Fruit fly (Drosophila melanogaster) whole organism, embryonic: Measurements from ENCODE around the gene CG31548.
A peak's percentile ranks its signal among the peaks of the same experiment; 100 is the strongest.

Source experiments
- Ada2b ChIP-seq: fragments of 200-800 bp; sonication (Bioruptor generic); IDR thresholded peaks from 2 replicates; pipeline ENCODE4 v1.3.6; 2022; ENCODE audit warnings: missing biosample characterization, missing genetic modification characterization
- Atf-2 ChIP-seq: fragments of 200-800 bp; sonication (Bioruptor generic); optimal IDR thresholded peaks from 2 replicates; lab custom pipeline; 2016; ENCODE audit warnings: missing biosample characterization, missing genetic modification characterization
- B-H1 ChIP-seq: fragments of 200-800 bp; sonication (Bioruptor generic); IDR thresholded peaks from 3 replicates; pipeline ENCODE4 v1.3.6; 2022; ENCODE audit warnings: missing biosample characterization, missing genetic modification characterization
- CG10274 ChIP-seq: fragments of 200-800 bp; sonication (Bioruptor generic); optimal IDR thresholded peaks from 3 replicates; lab custom pipeline; 2017; ENCODE audit warnings: missing biosample characterization, mild to moderate bottlenecking, missing genetic modification characterization
- CG10543 ChIP-seq: fragments of 200-800 bp; sonication (Bioruptor generic); optimal IDR thresholded peaks from 3 replicates; lab custom pipeline; 2017; ENCODE audit warnings: missing biosample characterization, mild to moderate bottlenecking, missing genetic modification characterization, moderate library complexity
- CG10979 ChIP-seq: fragments of 200-800 bp; sonication (Bioruptor generic); optimal IDR thresholded peaks from 2 replicates; lab custom pipeline; 2018; ENCODE audit warnings: missing biosample characterization, mild to moderate bottlenecking, missing genetic modification characterization, moderate library complexity
- CG12155 ChIP-seq: fragments of 200-800 bp; sonication (Bioruptor generic); optimal IDR thresholded peaks from 3 replicates; lab custom pipeline; 2016; ENCODE audit warnings: missing biosample characterization, missing genetic modification characterization
- CG12391 ChIP-seq: fragments of 200-800 bp; sonication (Bioruptor generic); optimal IDR thresholded peaks from 3 replicates; lab custom pipeline; 2018; ENCODE audit warnings: missing biosample characterization, mild to moderate bottlenecking, missing genetic modification characterization, moderate library complexity
- CG15011 ChIP-seq: fragments of 200-800 bp; sonication (Bioruptor generic); optimal IDR thresholded peaks from 3 replicates; lab custom pipeline; 2018; ENCODE audit warnings: missing biosample characterization, mild to moderate bottlenecking, missing genetic modification characterization
- CG15601 ChIP-seq: fragments of 200-800 bp; sonication (Bioruptor generic); optimal IDR thresholded peaks from 3 replicates; lab custom pipeline; 2019; ENCODE audit warnings: missing biosample characterization, mild to moderate bottlenecking, missing genetic modification characterization, moderate library complexity
- CG16815 ChIP-seq: fragments of 200-800 bp; sonication (Bioruptor generic); optimal IDR thresholded peaks from 3 replicates; lab custom pipeline; 2017; ENCODE audit warnings: missing biosample characterization, mild to moderate bottlenecking, missing genetic modification characterization
- CG16863 ChIP-seq: fragments of 200-800 bp; sonication (Bioruptor generic); optimal IDR thresholded peaks from 3 replicates; lab custom pipeline; 2016; ENCODE audit warnings: missing biosample characterization, missing genetic modification characterization
- CG18262 ChIP-seq: fragments of 200-800 bp; optimal IDR thresholded peaks from 3 replicates; lab custom pipeline; 2019; ENCODE audit warnings: missing biosample characterization, mild to moderate bottlenecking, missing genetic modification characterization, moderate library complexity
- CG2202 ChIP-seq: fragments of 200-800 bp; sonication (Bioruptor generic); optimal IDR thresholded peaks from 2 replicates; lab custom pipeline; 2018; ENCODE audit warnings: missing biosample characterization, mild to moderate bottlenecking, missing genetic modification characterization
- CG34376 ChIP-seq: fragments of 200-800 bp; sonication (Bioruptor generic); optimal IDR thresholded peaks from 2 replicates; lab custom pipeline; 2018; ENCODE audit warnings: missing biosample characterization, mild to moderate bottlenecking, missing genetic modification characterization
- CG3838 ChIP-seq: fragments of 200-800 bp; sonication (Bioruptor generic); optimal IDR thresholded peaks from 3 replicates; lab custom pipeline; 2016; ENCODE audit warnings: missing biosample characterization, missing genetic modification characterization
- CG4854 ChIP-seq: fragments of 200-800 bp; sonication (Bioruptor generic); optimal IDR thresholded peaks from 2 replicates; lab custom pipeline; 2016; ENCODE audit warnings: missing biosample characterization, missing genetic modification characterization, inconsistent platforms
- CG7556 ChIP-seq: fragments of 200-800 bp; sonication (Bioruptor generic); optimal IDR thresholded peaks from 2 replicates; lab custom pipeline; 2017; ENCODE audit warnings: missing biosample characterization, mild to moderate bottlenecking, missing genetic modification characterization
- CG7786 ChIP-seq: fragments of 200-800 bp; sonication (Bioruptor generic); optimal IDR thresholded peaks from 2 replicates; lab custom pipeline; 2016; ENCODE audit warnings: missing biosample characterization, missing genetic modification characterization
- CTCF ChIP-seq: fragments of 200-800 bp; sonication (Bioruptor generic); optimal IDR thresholded peaks from 2 replicates; lab custom pipeline; 2017; ENCODE audit warnings: missing biosample characterization, mild to moderate bottlenecking, missing genetic modification characterization, moderate library complexity
- D19A ChIP-seq: fragments of 200-800 bp; optimal IDR thresholded peaks from 3 replicates; lab custom pipeline; 2019; ENCODE audit warnings: missing biosample characterization, mild to moderate bottlenecking, missing genetic modification characterization, moderate library complexity
- Dbx ChIP-seq: fragments of 200-800 bp; sonication (Bioruptor generic); IDR thresholded peaks from 3 replicates; pipeline ENCODE4 v1.3.6; 2022; ENCODE audit warnings: missing biosample characterization, missing genetic modification characterization
- Fer1 ChIP-seq: fragments of 200-800 bp; sonication (Bioruptor generic); optimal IDR thresholded peaks from 2 replicates; lab custom pipeline; 2017; ENCODE audit warnings: missing biosample characterization, mild to moderate bottlenecking, missing genetic modification characterization
- H15 ChIP-seq: fragments of 200-800 bp; sonication (Bioruptor generic); IDR thresholded peaks from 3 replicates; pipeline ENCODE4 v1.3.6; 2022; ENCODE audit warnings: missing biosample characterization, missing genetic modification characterization
- Lhr ChIP-seq: fragments of 200-800 bp; sonication (Bioruptor generic); optimal IDR thresholded peaks from 3 replicates; lab custom pipeline; 2017; ENCODE audit warnings: mild to moderate bottlenecking, missing biosample characterization, missing genetic modification reagents, missing genetic modification characterization
- PHDP ChIP-seq: fragments of 200-800 bp; sonication (Bioruptor generic); optimal IDR thresholded peaks from 3 replicates; lab custom pipeline; 2018; ENCODE audit warnings: missing biosample characterization, mild to moderate bottlenecking, missing genetic modification characterization, moderate library complexity
- Poxn ChIP-seq: fragments of 200-800 bp; sonication (Bioruptor generic); IDR thresholded peaks from 2 replicates; pipeline ENCODE4 v1.3.6; 2022; ENCODE audit warnings: missing biosample characterization, missing genetic modification characterization
- Scr ChIP-seq: fragments of 200-800 bp; sonication (Bioruptor generic); IDR thresholded peaks from 2 replicates; pipeline ENCODE4 v1.3.6; 2022; ENCODE audit warnings: missing biosample characterization, missing genetic modification characterization; ENCODE audit not compliant: partially characterized antibody
- al ChIP-seq: fragments of 200-800 bp; sonication (Bioruptor generic); IDR thresholded peaks from 2 replicates; pipeline ENCODE4 v1.3.6; 2022; ENCODE audit warnings: missing biosample characterization, missing genetic modification characterization
- ap ChIP-seq: fragments of 200-800 bp; sonication (Bioruptor generic); IDR thresholded peaks from 2 replicates; pipeline ENCODE4 v1.3.6; 2022; ENCODE audit warnings: missing biosample characterization, missing genetic modification characterization
- bab2 ChIP-seq: fragments of 200-800 bp; sonication (Bioruptor generic); optimal IDR thresholded peaks from 2 replicates; lab custom pipeline; 2016; ENCODE audit warnings: missing biosample characterization, missing genetic modification characterization
- ci ChIP-seq: fragments of 200-800 bp; sonication (Bioruptor generic); IDR thresholded peaks from 3 replicates; pipeline ENCODE4 v1.3.6; 2022; ENCODE audit warnings: missing biosample characterization, missing genetic modification characterization
- cwo ChIP-seq: fragments of 200-800 bp; sonication (Bioruptor generic); optimal IDR thresholded peaks from 3 replicates; lab custom pipeline; 2017; ENCODE audit warnings: missing biosample characterization, missing genetic modification characterization, mild to moderate bottlenecking, moderate library complexity, missing genetic modification reagents
- fd102C ChIP-seq: fragments of 200-800 bp; sonication (Bioruptor generic); optimal IDR thresholded peaks from 2 replicates; lab custom pipeline; 2018; ENCODE audit warnings: missing biosample characterization, mild to moderate bottlenecking, missing genetic modification characterization, moderate library complexity
- fd64A ChIP-seq: fragments of 200-800 bp; sonication (Bioruptor generic); optimal IDR thresholded peaks from 3 replicates; lab custom pipeline; 2018; ENCODE audit warnings: missing biosample characterization, mild to moderate bottlenecking, missing genetic modification characterization
- fru ChIP-seq: fragments of >200 bp; optimal IDR thresholded peaks from 2 replicates; lab custom pipeline; 2017
- gcm ChIP-seq: fragments of 200-800 bp; sonication (Bioruptor generic); optimal IDR thresholded peaks from 2 replicates; lab custom pipeline; 2019; ENCODE audit warnings: missing biosample characterization, mild to moderate bottlenecking, missing genetic modification characterization, moderate library complexity
- hth ChIP-seq: fragments of >200 bp; optimal IDR thresholded peaks from 2 replicates; lab custom pipeline; 2017; ENCODE audit warnings: inconsistent platforms
- maf-S ChIP-seq: fragments of 200-800 bp; sonication (Bioruptor generic); optimal IDR thresholded peaks from 2 replicates; lab custom pipeline; 2016; ENCODE audit warnings: missing biosample characterization, missing genetic modification characterization
- p53 ChIP-seq: fragments of 200-800 bp; sonication (Bioruptor generic); optimal IDR thresholded peaks from 2 replicates; lab custom pipeline; 2016; ENCODE audit warnings: missing biosample characterization, missing genetic modification characterization
- pfk ChIP-seq: fragments of 200-800 bp; sonication (Bioruptor generic); optimal IDR thresholded peaks from 2 replicates; lab custom pipeline; 2018; ENCODE audit warnings: missing biosample characterization, mild to moderate bottlenecking, missing genetic modification characterization, moderate library complexity
- phol ChIP-seq: fragments of 200-800 bp; sonication (Bioruptor generic); optimal IDR thresholded peaks from 3 replicates; lab custom pipeline; 2018; ENCODE audit warnings: missing biosample characterization, mild to moderate bottlenecking, missing genetic modification characterization, moderate library complexity
- repo ChIP-seq: fragments of 200-800 bp; sonication (Bioruptor generic); optimal IDR thresholded peaks from 2 replicates; lab custom pipeline; 2016; ENCODE audit warnings: missing biosample characterization, missing genetic modification characterization
- salm ChIP-seq: fragments of 200-800 bp; sonication (Bioruptor generic); optimal IDR thresholded peaks from 2 replicates; lab custom pipeline; 2018; ENCODE audit warnings: missing biosample characterization, mild to moderate bottlenecking, missing genetic modification characterization
- sc ChIP-seq, 3 experiments: fragments of >200 bp in 2 of 3; fragments of 200-800 bp in 1 of 3; sonication (Bioruptor generic) in 1 of 3; optimal IDR thresholded peaks; 2 replicates in 2 of 3; 3 replicates in 1 of 3; lab custom pipeline; 2017; ENCODE audit warnings: mild to moderate bottlenecking in 1 of 3, missing biosample characterization in 1 of 3, missing genetic modification characterization in 1 of 3, missing genetic modification reagents in 1 of 3
- ssp ChIP-seq: fragments of 200-800 bp; sonication (Bioruptor generic); IDR thresholded peaks from 2 replicates; pipeline ENCODE4 v1.3.6; 2022; ENCODE audit warnings: missing biosample characterization, missing genetic modification characterization
- tx ChIP-seq: fragments of 200-800 bp; sonication (Bioruptor generic); optimal IDR thresholded peaks from 2 replicates; lab custom pipeline; 2016; ENCODE audit warnings: missing biosample characterization, missing genetic modification characterization
- yki ChIP-seq: fragments of >200 bp; optimal IDR thresholded peaks from 3 replicates; lab custom pipeline; 2018
- zen ChIP-seq: fragments of 200-800 bp; sonication (Bioruptor generic); optimal IDR thresholded peaks from 3 replicates; lab custom pipeline; 2018; ENCODE audit warnings: missing biosample characterization, mild to moderate bottlenecking, missing genetic modification characterization, moderate library complexity
- zfh1 ChIP-seq: fragments of 200-800 bp; sonication (Bioruptor generic); IDR thresholded peaks from 3 replicates; pipeline ENCODE4 v1.3.6; 2022; ENCODE audit warnings: missing biosample characterization, missing genetic modification characterization

The CG31548 gene

DNA sequence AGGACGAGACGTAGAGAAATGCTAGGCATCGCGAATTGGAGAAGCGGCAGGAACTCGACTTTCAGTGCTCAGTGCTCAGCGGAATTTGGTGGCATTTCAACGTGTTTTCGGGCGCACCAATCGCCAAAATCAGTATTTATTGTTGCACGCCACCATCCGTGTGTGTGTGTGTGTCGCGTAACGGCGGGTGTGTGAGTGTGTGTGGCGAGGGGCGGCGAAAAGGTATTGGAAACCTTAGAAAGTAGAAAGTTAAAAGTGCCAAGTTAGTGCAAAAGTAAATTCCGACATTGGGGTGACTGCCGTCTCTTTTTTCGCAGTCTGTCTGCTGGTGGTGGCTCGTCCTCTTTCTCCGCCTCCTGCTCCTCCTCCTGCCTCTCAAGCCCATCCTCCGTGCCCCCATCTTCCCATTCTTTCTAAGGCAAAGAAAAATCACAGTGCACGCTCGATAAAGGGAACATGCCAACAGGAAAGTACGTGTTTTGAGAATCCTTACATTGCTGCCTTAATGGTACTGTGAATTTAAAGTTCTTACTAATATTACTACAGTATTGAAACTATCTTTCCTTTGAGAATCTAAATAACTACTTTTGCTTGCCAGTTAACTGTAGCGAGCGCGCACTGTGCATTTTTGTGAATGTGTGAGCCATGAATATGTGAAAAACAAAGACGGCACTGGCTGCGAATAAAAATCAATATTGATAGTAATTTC, 49.6 kb upstream of the CG31548 start (continued):
- TF ChIP-seq fd102C = no peak
- no peak; the same call in 1 of the 2 replicates for TF ChIP-seq ap (GFP tag; lab: Robert Waterston, UW)
- TF ChIP-seq phol (tag; lab: Kevin White, UChicago) = peak; percentile 46
- no peak for TF ChIP-seq CTCF
- TF ChIP-seq Poxn (GFP tag; lab: Robert Waterston, UW) = no peak
- peak; percentile 48 for TF ChIP-seq CG10543 (GFP tag; lab: Kevin White, UChicago)
- TF ChIP-seq salm (tag; lab: Kevin White, UChicago) = no peak
- peak; percentile 31 for TF ChIP-seq CG18262 (tag; lab: Kevin White, UChicago)
- no peak for TF ChIP-seq CG10274 (GFP tag; lab: Kevin White, UChicago)
- TF ChIP-seq pfk (GFP tag; lab: Kevin White, UChicago) = no peak
- no peak for TF ChIP-seq CG12155 (GFP tag; lab: Kevin White, UChicago)
- peak; percentile 7 for TF ChIP-seq gcm (GFP tag; lab: Kevin White, UChicago)
- TF ChIP-seq B-H1 = peak; percentile 15; the same call in 2 of the 3 replicates
- TF ChIP-seq Ada2b (GFP tag; lab: Robert Waterston, UW) = 0 out of 2 replicates have a peak, but pooled peaks have one; percentile 23
- TF ChIP-seq p53 (GFP tag; lab: Kevin White, UChicago) = no peak
- TF ChIP-seq repo = peak; percentile 37
- TF ChIP-seq ssp (GFP tag; lab: Robert Waterston, UW) = 0 out of 2 replicates have a peak, but pooled peaks have one; percentile 31
- TF ChIP-seq zfh1 = no peak; the same call in 2 of the 3 replicates
- no peak for TF ChIP-seq Lhr (GFP tag; lab: Kevin White, UChicago)
- 0 out of 3 replicates have a peak, but pooled peaks have one; percentile 9 for TF ChIP-seq H15 (GFP tag; lab: Robert Waterston, UW)
- peak; percentile 61 for TF ChIP-seq cwo (GFP tag; lab: Kevin White, UChicago)
- peak; percentile 74 for TF ChIP-seq Fer1 (GFP tag; lab: Kevin White, UChicago)
- no peak for TF ChIP-seq CG16863
- TF ChIP-seq Dbx = 0 out of 3 replicates have a peak, but pooled peaks have one; percentile 41
- TF ChIP-seq CG7556 = peak; percentile 57
- peak; percentile 10 for TF ChIP-seq CG7786 (GFP tag; lab: Kevin White, UChicago)
- peak; percentile 43 for TF ChIP-seq D19A (tag; lab: Kevin White, UChicago)
- TF ChIP-seq tx (GFP tag; lab: Kevin White, UChicago) = peak; percentile 29
- no peak for TF ChIP-seq fru (lab: Kevin White, UChicago)
- TF ChIP-seq CG4854 (GFP tag; lab: Kevin White, UChicago) = no peak
- peak; percentile 62 for TF ChIP-seq bab2 (GFP tag; lab: Kevin White, UChicago)
- no peak for TF ChIP-seq CG2202
- peak; percentile 38 for TF ChIP-seq CG12391 (tag; lab: Kevin White, UChicago)
- peak; percentile 38 for TF ChIP-seq CG10979 (tag; lab: Kevin White, UChicago)
- no peak for TF ChIP-seq zen
- no peak for TF ChIP-seq yki
- no peak for TF ChIP-seq sc (optimal IDR thresholded peaks at IDR 0.05; lab: Kevin White, UChicago)
- TF ChIP-seq sc (GFP tag; optimal IDR thresholded peaks at IDR 0.05; lab: Kevin White, UChicago) = no peak
- TF ChIP-seq Scr = no peak
- TF ChIP-seq maf-S (GFP tag; lab: Kevin White, UChicago) = no peak
- no peak for TF ChIP-seq Atf-2
- TF ChIP-seq CG16815 (GFP tag; lab: Kevin White, UChicago) = peak; percentile 27
- no peak for TF ChIP-seq fd64A (GFP tag; lab: Kevin White, UChicago)
- TF ChIP-seq CG3838 (GFP tag; lab: Kevin White, UChicago) = no peak
- no peak for TF ChIP-seq al (GFP tag; lab: Robert Waterston, UW)
- TF ChIP-seq CG34376 (GFP tag; lab: Kevin White, UChicago) = no peak
- TF ChIP-seq ci (GFP tag; lab: Robert Waterston, UW) = 0 out of 3 replicates have a peak, but pooled peaks have one; percentile 30
- no peak for TF ChIP-seq hth
- TF ChIP-seq CG15601 (tag; lab: Kevin White, UChicago) = peak; percentile 31
- peak; percentile 28 for TF ChIP-seq CG15011
- TF ChIP-seq PHDP (tag; lab: Kevin White, UChicago) = peak; percentile 45
